Worm (Caenorhabditis elegans) whole organism, mixed stage, embryonic: ENCODE measurements around the gene F11C1.10.

Source experiments
- M03D4.4 ChIP-seq: sonication (generic microtip); optimal IDR thresholded peaks from 2 replicates; lab custom pipeline; 2017; ENCODE audit warnings: mild to moderate bottlenecking, missing genetic modification characterization, missing compliant biosample characterization
- bed-3 ChIP-seq: fragments of 200-800 bp; sonication (Bioruptor generic); optimal IDR thresholded peaks from 3 replicates; lab custom pipeline; 2018; ENCODE audit warnings: mild to moderate bottlenecking, missing genetic modification characterization, moderate library complexity, missing compliant biosample characterization
- blmp-1 ChIP-seq: fragments of 150-350 bp; optimal IDR thresholded peaks from 2 replicates; lab custom pipeline; 2014; ENCODE audit warnings: missing biosample characterization, missing genetic modification characterization
- ceh-39 ChIP-seq: fragments of 150-350 bp; optimal IDR thresholded peaks from 2 replicates; lab custom pipeline; 2014; ENCODE audit warnings: missing biosample characterization, missing genetic modification characterization
- ceh-43 ChIP-seq: fragments of 200-800 bp; sonication (Bioruptor generic); optimal IDR thresholded peaks from 2 replicates; lab custom pipeline; 2018; ENCODE audit warnings: mild to moderate bottlenecking, missing genetic modification characterization, moderate library complexity, missing compliant biosample characterization
- ceh-83 ChIP-seq: fragments of 200-800 bp; sonication (Bioruptor generic); optimal IDR thresholded peaks from 2 replicates; lab custom pipeline; 2018; ENCODE audit warnings: mild to moderate bottlenecking, missing genetic modification characterization, missing compliant biosample characterization
- ces-1 ChIP-seq: fragments of 150-350 bp; optimal IDR thresholded peaks from 2 replicates; lab custom pipeline; 2014; ENCODE audit warnings: missing biosample characterization, missing genetic modification reagents, missing genetic modification characterization
- cnd-1 ChIP-seq: fragments of 200-800 bp; sonication (Bioruptor generic); optimal IDR thresholded peaks from 2 replicates; lab custom pipeline; 2018; ENCODE audit warnings: mild to moderate bottlenecking, missing genetic modification characterization, missing compliant biosample characterization
- drap-1 ChIP-seq: fragments of 200-800 bp; sonication (Bioruptor generic); optimal IDR thresholded peaks from 3 replicates; lab custom pipeline; 2018; ENCODE audit warnings: mild to moderate bottlenecking, missing genetic modification characterization, missing compliant biosample characterization
- elt-1 ChIP-seq: sonication (generic microtip); optimal IDR thresholded peaks from 2 replicates; lab custom pipeline; 2017; ENCODE audit warnings: missing genetic modification characterization, mild to moderate bottlenecking, missing compliant biosample characterization, antibody characterized with exemption, moderate library complexity, borderline replicate concordance; ENCODE audit not compliant: insufficient read depth
- elt-3 ChIP-seq: fragments of 150-350 bp; optimal IDR thresholded peaks from 2 replicates; lab custom pipeline; 2014; ENCODE audit warnings: missing biosample characterization, missing genetic modification characterization
- flh-1 ChIP-seq: fragments of 200-800 bp; sonication (Bioruptor generic); optimal IDR thresholded peaks from 2 replicates; lab custom pipeline; 2018; ENCODE audit warnings: mild to moderate bottlenecking, missing genetic modification characterization, moderate library complexity, missing compliant biosample characterization
- hlh-1 ChIP-seq: fragments of 150-350 bp; optimal IDR thresholded peaks from 2 replicates; lab custom pipeline; 2014; ENCODE audit warnings: missing biosample characterization, missing genetic modification reagents, missing genetic modification characterization
- lin-13 ChIP-seq: fragments of 150-350 bp; optimal IDR thresholded peaks from 2 replicates; lab custom pipeline; 2014; ENCODE audit warnings: missing biosample characterization, missing genetic modification characterization
- lin-32 ChIP-seq: fragments of 200-800 bp; sonication (Bioruptor generic); optimal IDR thresholded peaks from 2 replicates; lab custom pipeline; 2018; ENCODE audit warnings: mild to moderate bottlenecking, missing genetic modification characterization, missing compliant biosample characterization
- lsy-2 ChIP-seq: fragments of 150-350 bp; optimal IDR thresholded peaks from 2 replicates; lab custom pipeline; 2014; ENCODE audit warnings: missing biosample characterization, missing genetic modification characterization
- mab-5 ChIP-seq: fragments of 150-350 bp; optimal IDR thresholded peaks from 2 replicates; lab custom pipeline; 2014; ENCODE audit warnings: missing biosample characterization, missing genetic modification characterization
- mep-1 ChIP-seq: fragments of 150-350 bp; optimal IDR thresholded peaks from 2 replicates; lab custom pipeline; 2017; ENCODE audit warnings: missing biosample characterization, missing genetic modification reagents, missing genetic modification characterization, inconsistent platforms
- mls-2 ChIP-seq: sonication (generic microtip); optimal IDR thresholded peaks from 2 replicates; lab custom pipeline; 2016; ENCODE audit warnings: mild to moderate bottlenecking, missing genetic modification characterization, moderate library complexity, missing compliant biosample characterization
- nhr-12 ChIP-seq: fragments of 150-350 bp; optimal IDR thresholded peaks from 2 replicates; lab custom pipeline; 2014; ENCODE audit warnings: missing biosample characterization, missing genetic modification characterization
- nhr-2 ChIP-seq: fragments of 150-350 bp; optimal IDR thresholded peaks from 2 replicates; lab custom pipeline; 2014; ENCODE audit warnings: missing biosample characterization, missing genetic modification characterization
- nhr-237 ChIP-seq: fragments of 150-350 bp; optimal IDR thresholded peaks from 2 replicates; lab custom pipeline; 2014; ENCODE audit warnings: missing biosample characterization, missing genetic modification characterization
- nhr-76 ChIP-seq: sonication (generic microtip); optimal IDR thresholded peaks from 2 replicates; lab custom pipeline; 2017; ENCODE audit warnings: missing biosample characterization, missing genetic modification characterization
- pha-4 ChIP-seq: fragments of 150-350 bp; optimal IDR thresholded peaks from 2 replicates; lab custom pipeline; 2018; ENCODE audit warnings: missing biosample characterization, missing genetic modification reagents, missing genetic modification characterization
- sem-2 ChIP-seq: fragments of 200-800 bp; sonication (Bioruptor generic); optimal IDR thresholded peaks from 2 replicates; lab custom pipeline; 2018; ENCODE audit warnings: mild to moderate bottlenecking, missing genetic modification characterization, missing compliant biosample characterization
- snpc-4 ChIP-seq: fragments of 150-350 bp; optimal IDR thresholded peaks from 2 replicates; lab custom pipeline; 2014; ENCODE audit warnings: missing biosample characterization, missing genetic modification characterization
- sptf-1 ChIP-seq: sonication (generic microtip); optimal IDR thresholded peaks from 2 replicates; lab custom pipeline; 2017; ENCODE audit warnings: mild to moderate bottlenecking, missing genetic modification characterization, moderate library complexity, missing compliant biosample characterization
- tbx-8 ChIP-seq: fragments of 200-800 bp; sonication (Bioruptor generic); optimal IDR thresholded peaks from 2 replicates; lab custom pipeline; 2018; ENCODE audit warnings: mild to moderate bottlenecking, missing genetic modification characterization, moderate library complexity, missing compliant biosample characterization
- unc-120 ChIP-seq: sonication (generic microtip); optimal IDR thresholded peaks from 2 replicates; lab custom pipeline; 2017; ENCODE audit warnings: missing genetic modification characterization, missing compliant biosample characterization; ENCODE audit not compliant: poor library complexity, severe bottlenecking
- unc-39 ChIP-seq: fragments of 150-350 bp; optimal IDR thresholded peaks from 2 replicates; lab custom pipeline; 2014; ENCODE audit warnings: missing biosample characterization, missing genetic modification characterization
- unc-62 ChIP-seq: fragments of 150-350 bp; optimal IDR thresholded peaks from 2 replicates; lab custom pipeline; 2014; ENCODE audit warnings: missing biosample characterization, missing genetic modification reagents, missing genetic modification characterization
- zip-8 ChIP-seq: fragments of 150-350 bp; optimal IDR thresholded peaks from 2 replicates; lab custom pipeline; 2014; ENCODE audit warnings: missing biosample characterization, missing genetic modification characterization
- ztf-11 ChIP-seq: fragments of 150-350 bp; optimal IDR thresholded peaks from 2 replicates; lab custom pipeline; 2014; ENCODE audit warnings: missing biosample characterization, missing genetic modification characterization

Gene F11C1.10

DNA sequence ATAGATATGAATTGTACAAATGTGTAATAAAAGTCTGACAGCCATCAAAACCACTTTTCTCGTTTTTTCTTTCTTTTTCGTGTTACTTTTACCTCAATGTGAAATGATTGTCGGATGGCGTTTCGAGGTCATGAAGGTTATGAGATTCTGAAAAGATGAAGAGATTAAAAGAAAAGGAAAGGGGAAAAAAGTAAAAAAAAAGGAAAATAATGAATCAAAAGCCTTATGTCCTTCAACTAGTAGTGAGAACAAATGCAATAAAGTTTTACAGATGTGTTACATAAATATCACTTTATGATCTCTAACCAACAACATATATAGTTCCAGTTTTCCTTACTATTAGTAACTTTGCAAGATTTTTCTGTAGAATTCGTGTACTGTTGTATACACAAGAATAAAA lies 36.1 kb upstream of the F11C1.10 start, which contains the start of gene gmap-3:
Gene gmap-3 (minus strand): TSS at position 148 of the 400 bp plus-strand sequence.
- TF ChIP-seq lin-13 (tag; lab: Kevin White, UChicago) (no peak), bed-3 (GFP tag; lab: Kevin White, UChicago) (no peak), ceh-43 (GFP tag; lab: Kevin White, UChicago) (no peak), ceh-39 (no peak), elt-1 (no peak), tbx-8 (GFP tag; lab: Kevin White, UChicago) (no peak), lsy-2 (no peak), M03D4.4 (tag; lab: Kevin White, UChicago) (no peak), sem-2 (no peak), snpc-4 (tag; lab: Kevin White, UChicago) (no peak), unc-39 (tag; lab: Kevin White, UChicago) (no peak), hlh-1 (tag; lab: Kevin White, UChicago) (no peak), pha-4 (tag; lab: Kevin White, UChicago) (no peak), drap-1 (GFP tag; lab: Kevin White, UChicago) (no peak), unc-120 (tag; lab: Kevin White, UChicago) (no peak), ces-1 (GFP tag; lab: Kevin White, UChicago) (no peak), nhr-12 (tag; lab: Kevin White, UChicago) (no peak), unc-62 (GFP tag; lab: Kevin White, UChicago) (no peak), nhr-2 (tag; lab: Kevin White, UChicago) (no peak), zip-8 (tag; lab: Kevin White, UChicago) (no peak)

DNA sequence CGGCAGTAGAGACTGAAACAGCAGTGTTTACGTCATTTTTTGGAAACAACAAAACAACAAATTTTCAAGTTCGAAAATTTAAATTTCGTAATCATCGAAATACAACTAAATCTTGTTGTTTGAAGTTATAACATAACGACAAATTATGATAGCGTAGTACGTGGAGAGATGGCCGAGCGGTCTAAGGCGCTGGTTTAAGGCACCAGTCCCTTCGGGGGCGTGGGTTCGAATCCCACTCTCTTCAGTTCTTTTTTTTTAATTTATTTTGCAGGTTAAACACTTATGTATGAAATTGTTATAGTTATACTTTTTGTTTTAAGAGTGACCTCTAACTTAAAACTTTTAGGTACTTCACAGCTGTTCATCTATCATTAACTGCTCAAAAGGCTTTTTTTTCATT lies 34.6 kb upstream of the F11C1.10 start:
- TF ChIP-seq lin-13 (tag; lab: Kevin White, UChicago) (no peak), M03D4.4 (tag; lab: Kevin White, UChicago) (no peak), sem-2 (no peak), ceh-83 (GFP tag; lab: Kevin White, UChicago) (no peak), drap-1 (GFP tag; lab: Kevin White, UChicago) (no peak), nhr-237 (tag; lab: Kevin White, UChicago) (no peak)

DNA sequence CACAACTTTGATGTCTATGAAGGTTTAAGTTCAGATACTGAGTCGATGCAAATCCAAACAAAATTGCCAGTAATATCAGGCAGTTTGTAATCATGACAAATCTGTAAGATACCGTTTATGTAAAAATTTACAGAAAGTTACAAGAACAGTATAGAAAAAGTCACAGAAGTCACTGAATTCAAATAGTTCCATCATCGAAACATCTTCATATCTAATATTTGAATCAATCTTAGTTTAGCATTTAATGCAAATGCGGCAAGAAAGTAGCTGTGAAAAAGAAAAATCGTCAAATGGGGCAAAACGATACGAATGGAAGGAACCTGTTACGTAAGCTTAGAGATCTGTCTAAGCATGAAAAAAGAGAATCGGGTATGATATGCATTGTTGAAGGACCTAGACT lies 33.7 kb upstream of the F11C1.10 start, which contains the start of gene gmap-2:
Gene gmap-2 (minus strand): TSS at position 101 of the 400 bp plus-strand sequence.
- TF ChIP-seq ztf-11: no peak
- TF ChIP-seq nhr-237 (tag; lab: Kevin White, UChicago): no peak
- TF ChIP-seq mep-1 (tag; lab: Kevin White, UChicago): no peak
- TF ChIP-seq nhr-2 (tag; lab: Kevin White, UChicago): no peak
- no peak for TF ChIP-seq drap-1 (GFP tag; lab: Kevin White, UChicago)
- TF ChIP-seq mls-2 (tag; lab: Kevin White, UChicago): no peak
- no peak for TF ChIP-seq ceh-39
- no peak for TF ChIP-seq unc-62 (GFP tag; lab: Kevin White, UChicago)
- TF ChIP-seq flh-1 (GFP tag; lab: Kevin White, UChicago): no peak
- TF ChIP-seq blmp-1: no peak
- TF ChIP-seq lin-13 (tag; lab: Kevin White, UChicago): no peak
- TF ChIP-seq lsy-2: no peak
- TF ChIP-seq nhr-12 (tag; lab: Kevin White, UChicago): no peak
- TF ChIP-seq cnd-1 (tag; lab: Kevin White, UChicago): no peak
- no peak for TF ChIP-seq M03D4.4 (tag; lab: Kevin White, UChicago)
- no peak for TF ChIP-seq hlh-1 (tag; lab: Kevin White, UChicago)
- TF ChIP-seq tbx-8 (GFP tag; lab: Kevin White, UChicago): no peak
- TF ChIP-seq sptf-1: no peak

DNA sequence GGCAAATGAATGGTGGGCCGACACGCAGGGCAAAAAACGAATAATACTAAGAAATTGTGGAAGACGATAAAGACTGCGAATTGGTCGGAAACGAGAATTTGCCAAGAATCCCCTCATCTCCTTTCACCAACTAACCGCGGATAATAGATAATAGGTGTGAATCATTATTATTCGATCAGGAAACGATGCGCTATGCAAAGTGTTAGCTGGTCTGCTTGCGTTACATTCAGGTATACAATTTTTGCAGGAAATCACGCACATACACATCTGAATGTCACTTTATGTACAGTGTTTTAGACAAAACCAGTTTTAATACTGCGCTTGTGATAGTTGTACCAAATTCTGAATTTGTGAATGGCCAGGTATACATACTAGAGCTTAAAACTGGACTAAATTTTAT lies 32.2 kb upstream of the F11C1.10 start:
- TF ChIP-seq ceh-39 (no peak), unc-39 (tag; lab: Kevin White, UChicago) (no peak)

DNA sequence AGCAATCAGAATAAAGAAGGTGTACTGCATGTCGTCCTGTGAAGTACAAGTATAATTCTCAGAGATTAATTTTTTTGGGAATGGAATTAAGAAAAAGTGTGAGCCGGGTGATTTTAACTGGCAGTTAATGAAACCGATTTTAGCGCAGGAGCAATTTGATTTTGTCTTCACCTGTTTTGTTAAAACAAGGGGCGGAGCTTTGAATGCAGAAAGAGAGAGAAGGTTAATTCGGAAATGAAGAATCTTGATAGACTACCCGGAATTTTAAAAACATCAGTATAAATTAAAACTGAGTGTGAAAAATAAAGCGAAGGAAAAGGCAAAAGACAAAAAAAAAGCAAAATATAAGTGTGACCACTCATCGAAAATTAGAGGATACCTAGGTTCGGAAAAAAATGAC lies 30.3 kb upstream of the F11C1.10 start, which contains the start of gene C05E7.3:
Gene C05E7.3 (minus strand): TSS at position 101 of the 400 bp plus-strand sequence.
- TF ChIP-seq mab-5 (tag; lab: Kevin White, UChicago) (no peak), nhr-76 (tag; lab: Kevin White, UChicago) (no peak), hlh-1 (tag; lab: Kevin White, UChicago) (no peak), elt-1 (no peak), unc-62 (GFP tag; lab: Kevin White, UChicago) (no peak), lin-32 (GFP tag; lab: Kevin White, UChicago) (no peak), blmp-1 (no peak), nhr-2 (tag; lab: Kevin White, UChicago) (no peak), mls-2 (tag; lab: Kevin White, UChicago) (no peak), elt-3 (no peak), ces-1 (GFP tag; lab: Kevin White, UChicago) (no peak)
